Worm (Caenorhabditis elegans): Measurements from ENCODE around the gene T04C9.3.

- TF ChIP-seq nhr-179 (tag; optimal IDR thresholded peaks at IDR 0.05) (no peak), cebp-1 (GFP tag; IDR thresholded peaks at IDR 0.05) (no peak), cebp-1 (tag; optimal IDR thresholded peaks at IDR 0.05) (no peak), F39B2.1 (GFP tag; IDR thresholded peaks at IDR 0.05) (no peak), lsl-1 (GFP tag; optimal IDR thresholded peaks at IDR 0.05) (peak; percentile 94), nhr-120 (GFP tag; IDR thresholded peaks at IDR 0.05) (no peak), efl-1 (GFP tag; optimal IDR thresholded peaks at IDR 0.05) (no peak)
These were observed 3.0 kb downstream of the T04C9.3 start for ce11 chrIII:5988461-5988860.

All from whole organism, young adult.